Worm (Caenorhabditis elegans) whole organism, early embryonic: Measurements from ENCODE around the gene crh-1.

ENCODE experiments used
- B0310.2 ChIP-seq: sonication (generic microtip); optimal IDR thresholded peaks from 2 replicates; lab custom pipeline; 2016; ENCODE audit warnings: mild to moderate bottlenecking, missing genetic modification characterization, missing compliant biosample characterization
- F13C5.2 ChIP-seq: sonication (generic microtip); optimal IDR thresholded peaks from 2 replicates; lab custom pipeline; 2017; ENCODE audit warnings: mild to moderate bottlenecking, missing genetic modification characterization, inconsistent platforms, missing compliant biosample characterization
- aly-1 ChIP-seq: sonication (generic microtip); optimal IDR thresholded peaks from 2 replicates; lab custom pipeline; 2016; ENCODE audit warnings: missing genetic modification characterization, missing compliant biosample characterization
- ama-1 ChIP-seq: fragments of 150-350 bp; optimal IDR thresholded peaks from 2 replicates; lab custom pipeline; 2014
- ceh-13 ChIP-seq: fragments of 200-800 bp; sonication (Bioruptor generic); optimal IDR thresholded peaks from 2 replicates; lab custom pipeline; 2018; ENCODE audit warnings: mild to moderate bottlenecking, missing genetic modification characterization, missing compliant biosample characterization
- ceh-36 ChIP-seq: sonication (generic microtip); optimal IDR thresholded peaks from 2 replicates; lab custom pipeline; 2016; ENCODE audit warnings: missing genetic modification characterization, inconsistent platforms, missing compliant biosample characterization
- ets-7 ChIP-seq: sonication (generic microtip); optimal IDR thresholded peaks from 2 replicates; lab custom pipeline; 2016; ENCODE audit warnings: missing genotype, missing genetic modification characterization, missing compliant biosample characterization
- flt-1 ChIP-seq: fragments of 200-800 bp; sonication (Bioruptor generic); IDR thresholded peaks from 2 replicates; pipeline ENCODE4 v1.3.6; 2022; ENCODE audit warnings: missing genetic modification characterization, missing compliant biosample characterization
- hmbx-1 ChIP-seq: sonication (generic microtip); optimal IDR thresholded peaks from 2 replicates; lab custom pipeline; 2016; ENCODE audit warnings: mild to moderate bottlenecking, missing genetic modification characterization, missing compliant biosample characterization
- hmg-4 ChIP-seq: fragments of 200-800 bp; sonication (Bioruptor generic); optimal IDR thresholded peaks from 2 replicates; lab custom pipeline; 2018; ENCODE audit warnings: mild to moderate bottlenecking, missing genetic modification characterization, missing compliant biosample characterization
- hnd-1 ChIP-seq: sonication (generic microtip); optimal IDR thresholded peaks from 2 replicates; lab custom pipeline; 2016; ENCODE audit warnings: missing genetic modification characterization, missing compliant biosample characterization
- pes-1 ChIP-seq: fragments of 200-800 bp; sonication (Bioruptor generic); IDR thresholded peaks from 2 replicates; pipeline ENCODE4 v1.3.6; 2022; ENCODE audit warnings: missing genetic modification reagents, missing genetic modification characterization, missing compliant biosample characterization
- scrt-1 ChIP-seq: fragments of 200-800 bp; sonication (Bioruptor generic); IDR thresholded peaks from 2 replicates; pipeline ENCODE4 v1.3.6; 2022; ENCODE audit warnings: missing genetic modification characterization, missing compliant biosample characterization
- sea-1 ChIP-seq: fragments of 200-800 bp; sonication (Bioruptor generic); conservative IDR thresholded peaks from 2 replicates; pipeline ENCODE4 v1.3.6; 2022; ENCODE audit warnings: missing genetic modification characterization, missing compliant biosample characterization
- tbx-11 ChIP-seq: fragments of 200-800 bp; sonication (Bioruptor generic); IDR thresholded peaks from 2 replicates; pipeline ENCODE4 v1.3.6; 2022; ENCODE audit warnings: missing genetic modification characterization, missing compliant biosample characterization
- tbx-37 ChIP-seq: fragments of 200-800 bp; sonication (Bioruptor generic); conservative IDR thresholded peaks from 2 replicates; pipeline ENCODE4 v1.3.6; 2022; ENCODE audit warnings: missing genetic modification reagents, missing genetic modification characterization, missing compliant biosample characterization
- tra-4 ChIP-seq: sonication (generic microtip); optimal IDR thresholded peaks from 2 replicates; lab custom pipeline; 2017; ENCODE audit warnings: missing genetic modification characterization, missing compliant biosample characterization

crh-1 gene

DNA sequence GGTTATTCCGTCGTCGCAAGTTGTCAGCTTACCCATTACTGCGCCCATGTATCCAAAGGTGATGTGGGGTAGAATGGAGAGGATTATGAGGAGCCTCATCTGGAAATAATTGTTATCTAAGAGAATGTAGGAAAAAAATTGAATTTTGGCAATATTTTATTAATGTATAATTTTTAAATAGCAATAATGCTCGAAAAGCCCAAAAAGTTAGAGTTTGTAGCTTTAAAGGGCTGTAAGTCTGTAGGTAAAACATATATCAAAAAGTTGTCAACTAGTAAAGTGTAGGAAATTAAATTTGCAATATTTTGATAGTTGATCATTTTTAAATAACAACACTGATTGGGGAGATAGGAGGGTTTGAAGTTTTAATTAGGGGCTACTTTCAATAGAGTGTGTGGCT lies 51.2 kb downstream of the crh-1 start, which contains the start of gene Y41C4A.8:
Y41C4A.8 (minus strand) TSS at position 101 of the 400 bp plus-strand sequence.
- TF ChIP-seq hmbx-1 (tag; lab: Kevin White, UChicago) (no peak), ceh-36 (no peak), hnd-1 (no peak)

DNA sequence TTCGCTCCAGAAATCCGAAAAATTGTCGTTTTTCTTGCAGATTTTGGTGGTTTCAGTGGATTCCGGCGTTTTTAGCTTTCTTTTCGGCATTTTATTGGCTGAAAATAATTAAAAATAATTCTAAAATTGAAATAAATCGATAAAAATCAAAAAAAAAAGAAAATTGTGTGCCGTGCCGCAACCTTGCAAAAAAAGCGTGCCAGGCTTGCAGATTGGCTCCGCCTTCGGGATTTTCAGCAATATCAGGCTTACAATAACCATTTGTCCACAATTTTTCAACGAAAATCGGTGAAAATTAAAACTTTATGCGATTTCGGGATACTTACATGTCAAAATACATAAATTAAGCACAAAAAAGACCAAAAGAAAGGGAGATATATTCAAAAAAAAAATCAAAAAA lies 61.0 kb downstream of the crh-1 start, which contains the start of gene Y41C4A.9:
Y41C4A.9 (minus strand) TSS at position 98 of the 400 bp plus-strand sequence.
- TF ChIP-seq hmbx-1 (tag; lab: Kevin White, UChicago): no peak
- TF ChIP-seq ets-7: no peak
- TF ChIP-seq tra-4 (tag; lab: Kevin White, UChicago): no peak
- no peak for TF ChIP-seq F13C5.2 (tag; lab: Kevin White, UChicago)
- TF ChIP-seq tbx-37 (GFP tag; lab: Robert Waterston, UW): no peak
- TF ChIP-seq flt-1 (GFP tag; lab: Robert Waterston, UW): no peak
- no peak for TF ChIP-seq ceh-13 (GFP tag; lab: Kevin White, UChicago)
- TF ChIP-seq ama-1: no peak
- no peak for TF ChIP-seq scrt-1
- TF ChIP-seq B0310.2 (tag; lab: Kevin White, UChicago): no peak
- no peak for TF ChIP-seq pes-1 (GFP tag; lab: Robert Waterston, UW)
- no peak for TF ChIP-seq tbx-11
- no peak for TF ChIP-seq ceh-36
- no peak for TF ChIP-seq hmg-4
- no peak for TF ChIP-seq sea-1 (GFP tag; lab: Robert Waterston, UW)
- TF ChIP-seq aly-1 (tag; lab: Kevin White, UChicago): no peak
- no peak for TF ChIP-seq hnd-1

DNA sequence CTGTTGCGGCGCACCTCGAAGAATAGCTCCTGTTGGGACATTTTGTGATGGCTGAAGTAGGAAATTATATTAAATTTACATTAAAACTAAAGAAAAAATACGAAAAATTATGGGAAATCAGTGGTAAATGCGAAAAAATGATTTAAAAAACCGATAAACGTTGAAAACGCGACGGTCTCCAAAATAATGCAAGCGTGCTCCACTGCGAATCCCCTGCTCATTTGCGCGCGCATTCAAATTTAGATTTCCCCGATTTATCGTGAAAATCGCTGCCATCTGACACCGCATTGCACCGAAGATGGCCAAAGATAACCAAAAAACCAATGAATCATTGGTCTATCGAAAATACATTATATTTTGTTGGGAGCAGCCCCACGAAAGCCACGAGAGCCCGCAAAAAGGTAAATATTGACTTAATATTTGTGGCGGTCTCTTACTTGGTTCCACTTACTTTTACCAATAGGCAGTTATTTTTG lies 61.9 kb downstream of the crh-1 start, which contains the start of the genes elb-1 and Y41C4A.11:
elb-1 (minus strand) TSS at position 51 of the 476 bp plus-strand sequence.
Y41C4A.11 (plus strand) TSS at position 461 of the 476 bp plus-strand sequence.
- TF ChIP-seq ceh-36 (no peak), ama-1 (no peak), tbx-11 (no peak), ets-7 (no peak), tra-4 (tag; lab: Kevin White, UChicago) (no peak), aly-1 (tag; lab: Kevin White, UChicago) (no peak), B0310.2 (tag; lab: Kevin White, UChicago) (no peak), pes-1 (GFP tag; lab: Robert Waterston, UW) (no peak), tbx-37 (GFP tag; lab: Robert Waterston, UW) (no peak), sea-1 (GFP tag; lab: Robert Waterston, UW) (no peak), F13C5.2 (tag; lab: Kevin White, UChicago) (no peak), hmbx-1 (tag; lab: Kevin White, UChicago) (no peak), ceh-13 (GFP tag; lab: Kevin White, UChicago) (no peak), flt-1 (GFP tag; lab: Robert Waterston, UW) (no peak), hmg-4 (no peak), scrt-1 (no peak), hnd-1 (no peak)

DNA sequence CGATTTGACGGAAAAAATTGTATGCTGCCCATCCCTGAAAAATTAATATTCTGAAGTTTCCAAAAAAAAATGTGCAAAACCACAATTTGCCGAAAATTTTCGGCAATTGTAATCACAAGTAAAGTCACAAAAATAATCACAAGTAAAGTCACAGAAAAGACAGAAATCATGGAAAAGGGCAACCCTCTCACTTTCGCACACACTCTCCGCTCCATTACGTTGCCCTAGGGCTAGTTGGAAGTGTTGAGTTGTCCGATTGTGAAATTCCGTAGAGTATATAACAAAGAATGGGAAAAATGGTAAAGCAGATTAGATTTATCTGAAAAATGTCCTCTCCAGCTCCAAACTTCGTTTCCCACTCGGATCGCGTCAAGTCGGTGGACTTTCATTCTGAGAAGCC lies 63.8 kb downstream of the crh-1 start, which contains the start of gene Y41C4A.32:
Y41C4A.32 (plus strand) TSS at position 302 of the 400 bp plus-strand sequence.
- no peak for TF ChIP-seq hmbx-1 (tag; lab: Kevin White, UChicago)
- no peak for TF ChIP-seq tbx-37 (GFP tag; lab: Robert Waterston, UW)

DNA sequence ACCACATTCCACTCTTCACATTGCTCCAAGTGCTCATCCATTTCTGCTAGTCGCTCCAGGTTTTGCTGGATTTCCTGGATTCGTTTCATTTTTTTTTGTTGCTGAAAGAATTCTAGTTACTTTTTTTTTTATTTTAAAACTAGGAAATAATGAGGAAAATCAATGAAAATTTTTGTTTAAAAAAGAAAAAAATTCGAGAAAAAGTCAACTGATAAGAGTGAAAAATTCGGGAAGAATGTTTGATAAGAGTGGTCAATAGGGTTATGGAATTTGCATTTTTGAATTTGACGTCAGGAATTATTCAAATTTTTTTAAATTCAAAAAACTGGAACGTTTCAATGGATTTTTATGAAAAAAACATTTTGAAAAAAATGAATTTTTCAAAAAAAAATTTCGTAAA lies 69.0 kb downstream of the crh-1 start, which contains the start of gene Y41C4A.12:
Y41C4A.12 (minus strand) TSS at position 101 of the 400 bp plus-strand sequence.
- no peak for TF ChIP-seq ets-7
- no peak for TF ChIP-seq ceh-13 (GFP tag; lab: Kevin White, UChicago)
- no peak for TF ChIP-seq flt-1 (GFP tag; lab: Robert Waterston, UW)
- no peak for TF ChIP-seq scrt-1

DNA sequence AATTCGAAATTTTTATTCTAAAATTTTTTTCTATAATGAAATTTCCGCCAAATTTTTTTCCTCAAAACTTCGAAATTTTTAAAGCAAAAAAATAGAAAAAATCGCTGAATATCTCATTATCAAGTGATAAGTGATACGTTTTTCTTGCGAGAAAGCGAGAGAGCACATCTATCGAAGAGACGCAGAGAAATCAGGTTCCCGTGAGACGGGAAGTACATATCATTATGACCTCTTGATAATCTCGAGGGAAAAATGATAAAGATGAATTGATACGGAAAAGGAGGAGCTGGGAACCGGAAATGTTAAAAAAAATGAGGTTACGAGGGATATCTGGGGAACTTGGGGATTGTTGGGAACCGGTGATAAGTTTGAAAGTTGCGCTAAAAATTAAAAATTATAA lies 69.4 kb downstream of the crh-1 start:
- no peak for TF ChIP-seq ama-1
- no peak for TF ChIP-seq hmbx-1 (tag; lab: Kevin White, UChicago)
- no peak for TF ChIP-seq ceh-13 (GFP tag; lab: Kevin White, UChicago)
- no peak for TF ChIP-seq pes-1 (GFP tag; lab: Robert Waterston, UW)
- TF ChIP-seq hnd-1: no peak
- no peak for TF ChIP-seq F13C5.2 (tag; lab: Kevin White, UChicago)
- no peak for TF ChIP-seq hmg-4
- TF ChIP-seq B0310.2 (tag; lab: Kevin White, UChicago): no peak
- no peak for TF ChIP-seq flt-1 (GFP tag; lab: Robert Waterston, UW)

DNA sequence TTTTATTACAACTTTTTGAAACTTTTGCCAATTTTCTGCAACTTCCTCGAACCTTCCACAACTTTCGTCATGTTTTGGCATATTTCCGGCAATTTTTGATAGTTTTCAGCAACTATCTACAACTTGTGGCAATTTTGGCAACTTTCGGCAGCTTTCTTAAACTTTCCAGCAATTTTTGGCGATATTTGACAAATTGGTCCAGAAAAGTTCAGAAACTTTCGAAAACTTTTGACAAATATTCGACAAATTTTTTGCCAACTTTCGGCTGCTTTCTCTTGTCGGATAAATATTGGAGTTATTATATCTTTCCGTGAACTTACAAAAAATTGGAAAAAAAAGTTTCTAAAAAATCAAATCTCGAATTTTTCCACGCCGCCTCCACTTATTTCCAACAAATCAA lies 72.7 kb downstream of the crh-1 start, which contains the start of gene Y41C4A.18:
Y41C4A.18 (plus strand) TSS at position 301 of the 400 bp plus-strand sequence.
- TF ChIP-seq tra-4 (tag; lab: Kevin White, UChicago): no peak
- no peak for TF ChIP-seq sea-1 (GFP tag; lab: Robert Waterston, UW)
- no peak for TF ChIP-seq flt-1 (GFP tag; lab: Robert Waterston, UW)
- TF ChIP-seq scrt-1: no peak
- TF ChIP-seq ceh-13 (GFP tag; lab: Kevin White, UChicago): no peak
- no peak for TF ChIP-seq hmbx-1 (tag; lab: Kevin White, UChicago)
- no peak for TF ChIP-seq ceh-36
- TF ChIP-seq F13C5.2 (tag; lab: Kevin White, UChicago): no peak
- TF ChIP-seq hnd-1: no peak
- TF ChIP-seq ama-1: no peak

DNA sequence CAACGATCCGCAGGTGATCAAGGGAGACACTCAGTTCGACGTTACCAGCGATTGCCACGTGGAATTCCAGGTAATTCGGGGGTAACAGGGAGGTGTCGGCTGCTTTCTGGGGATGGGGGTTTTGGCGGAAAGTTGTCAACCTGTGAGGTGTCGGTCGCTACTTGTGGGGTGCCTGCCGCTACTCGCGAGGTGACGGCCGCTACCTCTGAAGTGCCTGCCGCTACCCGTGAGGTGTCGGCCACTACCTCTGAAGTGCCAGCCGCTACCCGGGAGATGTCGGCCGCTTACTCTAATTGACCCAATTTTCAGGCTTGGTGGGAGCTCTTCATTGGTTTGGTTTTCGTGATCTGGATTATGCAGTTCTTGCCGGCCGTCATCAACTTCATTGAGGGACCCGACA lies 73.3 kb downstream of the crh-1 start:
- no peak for TF ChIP-seq B0310.2 (tag; lab: Kevin White, UChicago)
- no peak for TF ChIP-seq tra-4 (tag; lab: Kevin White, UChicago)
- TF ChIP-seq ceh-36: no peak
- no peak for TF ChIP-seq hmbx-1 (tag; lab: Kevin White, UChicago)
- TF ChIP-seq scrt-1: no peak
- no peak for TF ChIP-seq tbx-11
- no peak for TF ChIP-seq pes-1 (GFP tag; lab: Robert Waterston, UW)
- TF ChIP-seq flt-1 (GFP tag; lab: Robert Waterston, UW): no peak
- no peak for TF ChIP-seq aly-1 (tag; lab: Kevin White, UChicago)
- TF ChIP-seq hnd-1: no peak
- no peak for TF ChIP-seq ceh-13 (GFP tag; lab: Kevin White, UChicago)
- TF ChIP-seq hmg-4: no peak
- no peak for TF ChIP-seq ets-7
- TF ChIP-seq ama-1: no peak
- no peak for TF ChIP-seq F13C5.2 (tag; lab: Kevin White, UChicago)
- no peak for TF ChIP-seq tbx-37 (GFP tag; lab: Robert Waterston, UW)
- no peak for TF ChIP-seq sea-1 (GFP tag; lab: Robert Waterston, UW)
